Worm (Caenorhabditis elegans) whole organism, midembryonic: Measurements from ENCODE around the gene F23A7.8.

Experiments
- T22C8.4 ChIP-seq: fragments of 200-800 bp; sonication (Bioruptor generic); IDR thresholded peaks from 2 replicates; pipeline ENCODE4 v1.3.6; 2022; ENCODE audit warnings: missing genetic modification characterization, missing compliant biosample characterization
- flt-1 ChIP-seq: fragments of 200-800 bp; sonication (Bioruptor generic); IDR thresholded peaks from 2 replicates; pipeline ENCODE4 v1.3.6; 2022; ENCODE audit warnings: missing genetic modification characterization, missing compliant biosample characterization
- klf-2 ChIP-seq: fragments of 200-800 bp; sonication (Bioruptor generic); conservative IDR thresholded peaks from 2 replicates; pipeline ENCODE4 v1.3.6; 2022; ENCODE audit warnings: missing genetic modification reagents, missing genetic modification characterization, missing compliant biosample characterization
- ref-1 ChIP-seq: fragments of 200-800 bp; sonication (Bioruptor generic); conservative IDR thresholded peaks from 2 replicates; pipeline ENCODE4 v1.3.6; 2022; ENCODE audit warnings: missing genetic modification reagents, missing genetic modification characterization, missing compliant biosample characterization

The F23A7.8 gene

DNA sequence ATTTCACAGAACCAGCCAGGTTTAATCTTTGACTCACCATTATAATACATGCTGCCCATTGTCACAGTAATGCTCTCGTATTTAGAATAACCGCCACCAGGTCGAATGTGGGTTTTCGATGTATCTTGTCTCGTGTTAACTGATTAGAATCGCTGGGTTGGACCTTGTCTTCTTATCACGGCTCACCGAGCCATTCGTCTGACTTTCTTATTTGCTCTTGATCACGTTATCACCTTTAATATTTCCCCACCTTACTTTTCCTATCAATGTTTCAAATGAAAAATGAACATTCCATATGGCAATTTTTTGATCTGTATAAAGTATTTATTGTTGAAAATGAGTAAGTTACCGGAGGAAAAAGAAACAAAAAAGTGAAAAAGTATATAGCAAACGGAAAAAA lies 48.8 kb downstream of the F23A7.8 start, which contains the start of gene sgk-1:
TSS of gene sgk-1 (minus strand) at position 130 of the 400 bp plus-strand sequence.
- TF ChIP-seq klf-2 (no peak), T22C8.4 (GFP tag; lab: Robert Waterston, UW) (no peak), ref-1 (GFP tag; lab: Robert Waterston, UW) (no peak), flt-1 (no peak)
